Fruit fly (Drosophila melanogaster) whole organism, embryonic: Measurements from ENCODE around the gene Rab26.

ENCODE experiments used
- Atf6 ChIP-seq: fragments of 200-800 bp; sonication (Bioruptor generic); IDR thresholded peaks from 2 replicates; pipeline ENCODE4 v1.3.6; 2022; ENCODE audit warnings: missing biosample characterization, missing genetic modification characterization
- B-H2 ChIP-seq: fragments of 200-800 bp; sonication (Bioruptor generic); optimal IDR thresholded peaks from 2 replicates; lab custom pipeline; 2018; ENCODE audit warnings: missing biosample characterization, mild to moderate bottlenecking, missing genetic modification characterization
- CG10431 ChIP-seq: fragments of 200-800 bp; sonication (Bioruptor generic); optimal IDR thresholded peaks from 3 replicates; lab custom pipeline; 2018; ENCODE audit warnings: missing biosample characterization, mild to moderate bottlenecking, missing genetic modification characterization
- CG10543 ChIP-seq: fragments of 200-800 bp; sonication (Bioruptor generic); optimal IDR thresholded peaks from 3 replicates; lab custom pipeline; 2017; ENCODE audit warnings: missing biosample characterization, mild to moderate bottlenecking, missing genetic modification characterization, moderate library complexity
- CG12942 ChIP-seq: fragments of 200-800 bp; sonication (Bioruptor generic); optimal IDR thresholded peaks from 3 replicates; lab custom pipeline; 2016; ENCODE audit warnings: missing biosample characterization, missing genetic modification characterization
- CG13894 ChIP-seq: fragments of 200-800 bp; sonication (Bioruptor generic); optimal IDR thresholded peaks from 3 replicates; lab custom pipeline; 2018; ENCODE audit warnings: missing biosample characterization, mild to moderate bottlenecking, missing genetic modification characterization, moderate library complexity
- CG14965 ChIP-seq: fragments of 200-800 bp; sonication (Bioruptor generic); optimal IDR thresholded peaks from 2 replicates; lab custom pipeline; 2016; ENCODE audit warnings: missing biosample characterization, missing genetic modification characterization, borderline replicate concordance
- CG17359 ChIP-seq: fragments of 200-800 bp; sonication (Bioruptor generic); optimal IDR thresholded peaks from 3 replicates; lab custom pipeline; 2018; ENCODE audit warnings: missing biosample characterization, mild to moderate bottlenecking, missing genetic modification characterization, moderate library complexity
- CG17385 ChIP-seq: fragments of 200-800 bp; sonication (Bioruptor generic); optimal IDR thresholded peaks from 3 replicates; lab custom pipeline; 2018; ENCODE audit warnings: missing biosample characterization, mild to moderate bottlenecking, missing genetic modification characterization
- CG17612 ChIP-seq: fragments of 200-800 bp; sonication (Bioruptor generic); IDR thresholded peaks from 2 replicates; pipeline ENCODE4 v1.3.6; 2022; ENCODE audit warnings: missing biosample characterization, missing genetic modification characterization
- CG1832 ChIP-seq: fragments of 200-800 bp; sonication (Bioruptor generic); optimal IDR thresholded peaks from 2 replicates; lab custom pipeline; 2017; ENCODE audit warnings: missing biosample characterization, mild to moderate bottlenecking, missing genetic modification characterization, inconsistent platforms
- CG31365 ChIP-seq: fragments of 200-800 bp; sonication (Bioruptor generic); optimal IDR thresholded peaks from 2 replicates; lab custom pipeline; 2018; ENCODE audit warnings: missing biosample characterization, mild to moderate bottlenecking, missing genetic modification characterization
- CG3163 ChIP-seq: fragments of 200-800 bp; sonication (Bioruptor generic); optimal IDR thresholded peaks from 3 replicates; lab custom pipeline; 2016; ENCODE audit warnings: missing biosample characterization, missing genetic modification characterization
- CG34422 ChIP-seq: fragments of 200-800 bp; sonication (Bioruptor generic); IDR thresholded peaks from 3 replicates; pipeline ENCODE4 v1.3.6; 2022; ENCODE audit warnings: missing biosample characterization, missing genetic modification characterization
- CG7372 ChIP-seq: fragments of 200-800 bp; sonication (Bioruptor generic); IDR thresholded peaks from 2 replicates; pipeline ENCODE4 v1.3.6; 2022; ENCODE audit warnings: missing biosample characterization, missing genetic modification characterization
- CG9727 ChIP-seq: fragments of 200-800 bp; sonication (Bioruptor generic); optimal IDR thresholded peaks from 3 replicates; lab custom pipeline; 2017; ENCODE audit warnings: missing biosample characterization, mild to moderate bottlenecking, missing genetic modification characterization
- D19B ChIP-seq: fragments of 200-800 bp; sonication (Bioruptor generic); optimal IDR thresholded peaks from 2 replicates; lab custom pipeline; 2017; ENCODE audit warnings: missing biosample characterization, mild to moderate bottlenecking, missing genetic modification characterization
- Dad ChIP-seq: fragments of 200-800 bp; sonication (Bioruptor generic); optimal IDR thresholded peaks from 3 replicates; lab custom pipeline; 2016; ENCODE audit warnings: missing biosample characterization, missing genetic modification characterization
- Dll ChIP-seq: fragments of 200-800 bp; sonication (Bioruptor generic); IDR thresholded peaks from 4 replicates; pipeline ENCODE4 v1.3.6; 2022; ENCODE audit warnings: missing biosample characterization, missing genetic modification characterization; ENCODE audit not compliant: partially characterized antibody
- Elba2 ChIP-seq: fragments of 200-800 bp; sonication (Bioruptor generic); optimal IDR thresholded peaks from 3 replicates; lab custom pipeline; 2016; ENCODE audit warnings: missing biosample characterization, missing genetic modification characterization
- HLH54F ChIP-seq: fragments of 200-800 bp; sonication (Bioruptor generic); optimal IDR thresholded peaks from 3 replicates; lab custom pipeline; 2016; ENCODE audit warnings: missing biosample characterization, missing genetic modification characterization
- Hey ChIP-seq: fragments of 200-800 bp; sonication (Bioruptor generic); optimal IDR thresholded peaks from 3 replicates; lab custom pipeline; 2018; ENCODE audit warnings: missing biosample characterization, mild to moderate bottlenecking, missing genetic modification characterization
- Lpt ChIP-seq: fragments of >200 bp; optimal IDR thresholded peaks from 2 replicates; lab custom pipeline; 2018; ENCODE audit warnings: missing biosample characterization, missing genetic modification characterization
- NC2β ChIP-seq: fragments of 200-800 bp; sonication (Bioruptor generic); optimal IDR thresholded peaks from 2 replicates; lab custom pipeline; 2016; ENCODE audit warnings: missing biosample characterization, missing genetic modification characterization
- Sin3A ChIP-seq: fragments of >200 bp; optimal IDR thresholded peaks from 2 replicates; lab custom pipeline; 2018
- Taf1 ChIP-seq: fragments of 200-800 bp; sonication (Bioruptor generic); IDR thresholded peaks from 2 replicates; pipeline ENCODE4 v1.3.6; 2022; ENCODE audit warnings: missing biosample characterization, missing genetic modification characterization
- Trl ChIP-seq, 3 experiments: fragments of >200 bp in 2 of 3; fragments of 200-800 bp in 1 of 3; sonication (Bioruptor generic) in 1 of 3; optimal IDR thresholded peaks; 2 replicates in 1 of 3; 3 replicates in 2 of 3; lab custom pipeline; 2016 to 2017; ENCODE audit warnings: missing biosample characterization in 1 of 3, missing genetic modification characterization in 1 of 3
- Xbp1 ChIP-seq: fragments of 200-800 bp; sonication (Bioruptor generic); optimal IDR thresholded peaks from 3 replicates; lab custom pipeline; 2016; ENCODE audit warnings: missing biosample characterization, mild to moderate bottlenecking, missing genetic modification characterization
- bab2 ChIP-seq: fragments of 200-800 bp; sonication (Bioruptor generic); optimal IDR thresholded peaks from 2 replicates; lab custom pipeline; 2016; ENCODE audit warnings: missing biosample characterization, missing genetic modification characterization
- dan ChIP-seq: fragments of 200-800 bp; sonication (Bioruptor generic); IDR thresholded peaks from 2 replicates; pipeline ENCODE4 v1.3.6; 2022; ENCODE audit warnings: missing biosample characterization, missing genetic modification characterization
- dysf ChIP-seq: fragments of 200-800 bp; sonication (Bioruptor generic); IDR thresholded peaks from 3 replicates; pipeline ENCODE4 v1.3.6; 2022; ENCODE audit warnings: missing biosample characterization, missing genetic modification characterization
- esg ChIP-seq: fragments of 200-800 bp; sonication (Bioruptor generic); conservative IDR thresholded peaks from 2 replicates; pipeline ENCODE4 v1.3.6; 2022; ENCODE audit warnings: missing biosample characterization, missing genetic modification characterization
- fd96Cb ChIP-seq: fragments of 200-800 bp; sonication (Bioruptor generic); optimal IDR thresholded peaks from 2 replicates; lab custom pipeline; 2018; ENCODE audit warnings: missing biosample characterization, mild to moderate bottlenecking, missing genetic modification characterization, moderate library complexity
- gcm ChIP-seq: fragments of 200-800 bp; sonication (Bioruptor generic); optimal IDR thresholded peaks from 2 replicates; lab custom pipeline; 2019; ENCODE audit warnings: missing biosample characterization, mild to moderate bottlenecking, missing genetic modification characterization, moderate library complexity
- hbn ChIP-seq: fragments of 200-800 bp; sonication (Bioruptor generic); IDR thresholded peaks from 2 replicates; pipeline ENCODE4 v1.3.6; 2022; ENCODE audit warnings: missing biosample characterization, missing genetic modification characterization; ENCODE audit not compliant: partially characterized antibody
- kni ChIP-seq: fragments of 200-800 bp; sonication (Bioruptor generic); optimal IDR thresholded peaks from 3 replicates; lab custom pipeline; 2017; ENCODE audit warnings: mild to moderate bottlenecking, missing biosample characterization, missing genetic modification reagents, missing genetic modification characterization
- lov ChIP-seq, 2 experiments: fragments of 200-800 bp in 1 of 2; fragments of >200 bp in 1 of 2; sonication (Bioruptor generic) in 1 of 2; IDR thresholded peaks in 1 of 2; optimal IDR thresholded peaks in 1 of 2; 2 replicates in 1 of 2; 3 replicates in 1 of 2; pipeline versions ENCODE4 v1.3.6 to Lab custom; 2017 to 2022; ENCODE audit warnings: missing biosample characterization in 1 of 2, missing genetic modification characterization in 1 of 2
- nerfin-1 ChIP-seq: fragments of 200-800 bp; sonication (Bioruptor generic); optimal IDR thresholded peaks from 3 replicates; lab custom pipeline; 2019; ENCODE audit warnings: missing biosample characterization, mild to moderate bottlenecking, missing genetic modification characterization, moderate library complexity
- nom ChIP-seq: fragments of 200-800 bp; sonication (Bioruptor generic); optimal IDR thresholded peaks from 2 replicates; lab custom pipeline; 2017; ENCODE audit warnings: missing biosample characterization, missing genetic modification characterization, mild to moderate bottlenecking, moderate library complexity, missing genetic modification reagents
- oc ChIP-seq: fragments of 200-800 bp; sonication (Bioruptor generic); optimal IDR thresholded peaks from 2 replicates; lab custom pipeline; 2018; ENCODE audit warnings: missing biosample characterization, mild to moderate bottlenecking, missing genetic modification characterization, moderate library complexity
- pita ChIP-seq: fragments of 200-800 bp; sonication (Bioruptor generic); optimal IDR thresholded peaks from 2 replicates; lab custom pipeline; 2017; ENCODE audit warnings: missing biosample characterization, mild to moderate bottlenecking, missing genetic modification characterization
- pum ChIP-seq: fragments of 200-800 bp; sonication (Bioruptor generic); optimal IDR thresholded peaks from 2 replicates; lab custom pipeline; 2016; ENCODE audit warnings: missing biosample characterization, missing genetic modification characterization
- run ChIP-seq: fragments of 200-800 bp; sonication (Bioruptor generic); optimal IDR thresholded peaks from 3 replicates; lab custom pipeline; 2018; ENCODE audit warnings: missing biosample characterization, mild to moderate bottlenecking, missing genetic modification characterization
- sc ChIP-seq, 3 experiments: fragments of >200 bp in 2 of 3; fragments of 200-800 bp in 1 of 3; sonication (Bioruptor generic) in 1 of 3; optimal IDR thresholded peaks; 2 replicates in 2 of 3; 3 replicates in 1 of 3; lab custom pipeline; 2017; ENCODE audit warnings: mild to moderate bottlenecking in 1 of 3, missing biosample characterization in 1 of 3, missing genetic modification characterization in 1 of 3, missing genetic modification reagents in 1 of 3
- scrt ChIP-seq: fragments of 200-800 bp; sonication (Bioruptor generic); optimal IDR thresholded peaks from 2 replicates; lab custom pipeline; 2018; ENCODE audit warnings: missing biosample characterization, mild to moderate bottlenecking, missing genetic modification characterization, moderate library complexity
- sim ChIP-seq: fragments of 200-800 bp; sonication (Bioruptor generic); IDR thresholded peaks from 2 replicates; pipeline ENCODE4 v1.3.6; 2022; ENCODE audit warnings: missing biosample characterization, missing genetic modification characterization
- tna ChIP-seq: fragments of 200-800 bp; sonication (Bioruptor generic); IDR thresholded peaks from 2 replicates; pipeline ENCODE4 v1.3.6; 2022; ENCODE audit warnings: missing biosample characterization, missing genetic modification characterization; ENCODE audit not compliant: partially characterized antibody
- zf30C ChIP-seq: fragments of 200-800 bp; sonication (Bioruptor generic); optimal IDR thresholded peaks from 3 replicates; lab custom pipeline; 2018; ENCODE audit warnings: missing biosample characterization, mild to moderate bottlenecking, missing genetic modification characterization

The Rab26 gene

dm6 chr3L:21346463-21347196 is 28.1 kb downstream of the Rab26 start (continued):
- TF ChIP-seq CG34422 (no peak), NC2β (GFP tag; lab: Kevin White, UChicago) (no peak), Dad (no peak), CG7372 (GFP tag; lab: Robert Waterston, UW) (no peak), bab2 (GFP tag; lab: Kevin White, UChicago) (no peak), CG3163 (peak; percentile 15), sc (optimal IDR thresholded peaks at IDR 0.05; lab: Kevin White, UChicago) (no peak), sc (GFP tag; optimal IDR thresholded peaks at IDR 0.05; lab: Kevin White, UChicago) (no peak), nerfin-1 (tag; lab: Kevin White, UChicago) (peak; percentile 44), lov (optimal IDR thresholded peaks at IDR 0.05; lab: Kevin White, UChicago) (no peak), lov (GFP tag; IDR thresholded peaks at IDR 0.05; lab: Robert Waterston, UW) (0 out of 3 replicates have a peak, but pooled peaks have one; percentile 49), hbn (no peak), scrt (GFP tag; lab: Kevin White, UChicago) (no peak), Elba2 (GFP tag; lab: Kevin White, UChicago) (no peak), nom (GFP tag; lab: Kevin White, UChicago) (peak; percentile 34), sim (no peak), CG31365 (no peak), CG9727 (GFP tag; lab: Kevin White, UChicago) (no peak), CG17612 (GFP tag; lab: Robert Waterston, UW) (no peak), fd96Cb (tag; lab: Kevin White, UChicago) (no peak), Taf1 (GFP tag; lab: Robert Waterston, UW) (no peak), zf30C (GFP tag; lab: Kevin White, UChicago) (no peak), CG13894 (no peak), Dll (GFP tag; lab: Robert Waterston, UW) (0 out of 4 replicates have a peak, but pooled peaks have one; percentile 13), kni (GFP tag; lab: Kevin White, UChicago) (peak; percentile 24), CG17385 (no peak), pum (no peak), HLH54F (GFP tag; lab: Kevin White, UChicago) (no peak), Sin3A (no peak), gcm (GFP tag; lab: Kevin White, UChicago) (no peak), run (tag; lab: Kevin White, UChicago) (no peak), CG14965 (no peak), Trl (optimal IDR thresholded peaks at IDR 0.05; lab: Kevin White, UChicago) (peak; percentile 37 to 62), Trl (GFP tag; optimal IDR thresholded peaks at IDR 0.05; lab: Kevin White, UChicago) (no peak), CG10543 (GFP tag; lab: Kevin White, UChicago) (no peak), Xbp1 (no peak), CG12942 (GFP tag; lab: Kevin White, UChicago) (no peak), esg (GFP tag; lab: Robert Waterston, UW) (no peak), B-H2 (GFP tag; lab: Kevin White, UChicago) (no peak), dan (GFP tag; lab: Robert Waterston, UW) (no peak), CG17359 (tag; lab: Kevin White, UChicago) (no peak), CG1832 (peak; percentile 67), pita (no peak), Lpt (no peak), dysf (peak; percentile 34; the same call in 1 of the 3 replicates), oc (tag; lab: Kevin White, UChicago) (no peak), Hey (peak; percentile 79), Atf6 (GFP tag; lab: Robert Waterston, UW) (no peak), CG10431 (GFP tag; lab: Kevin White, UChicago) (no peak), D19B (no peak), tna (GFP tag; lab: Robert Waterston, UW) (no peak)
